Worm (Caenorhabditis elegans) whole organism, L4 larva: ENCODE results near the gene B0303.16.
A peak's percentile ranks its signal among the peaks of the same experiment; 100 is the strongest.

Experiments
- D1046.2 ChIP-seq: fragments of 200-800 bp; sonication (Bioruptor generic); IDR thresholded peaks from 2 replicates; pipeline ENCODE4 v1.3.6; 2022; ENCODE audit warnings: missing genetic modification characterization, missing compliant biosample characterization
- F26F4.8 ChIP-seq: fragments of 200-800 bp; sonication (Bioruptor generic); conservative IDR thresholded peaks from 2 replicates; pipeline ENCODE4 v1.3.6; 2022; ENCODE audit warnings: missing genetic modification characterization, missing compliant biosample characterization
- F44E2.7 ChIP-seq: fragments of 200-800 bp; sonication (Bioruptor generic); IDR thresholded peaks from 2 replicates; pipeline ENCODE4 v2.1.2; 2022; ENCODE audit warnings: missing genetic modification characterization, missing compliant biosample characterization
- F49E8.2 ChIP-seq: sonication (generic microtip); optimal IDR thresholded peaks from 2 replicates; lab custom pipeline; 2016; ENCODE audit warnings: missing compliant biosample characterization, mild to moderate bottlenecking, missing genetic modification characterization, borderline replicate concordance
- Y105C5A.15 ChIP-seq: fragments of 200-800 bp; sonication (Bioruptor generic); IDR thresholded peaks from 2 replicates; pipeline ENCODE4 v1.3.6; 2022; ENCODE audit warnings: missing genetic modification characterization, missing compliant biosample characterization
- Y48G9A.11 ChIP-seq: fragments of 200-800 bp; sonication (Bioruptor generic); IDR thresholded peaks from 2 replicates; pipeline ENCODE4 v1.3.6; 2022; ENCODE audit warnings: missing genetic modification reagents, missing genetic modification characterization, missing compliant biosample characterization
- Y75B8A.6 ChIP-seq: fragments of 200-800 bp; sonication (Bioruptor generic); IDR thresholded peaks from 2 replicates; pipeline ENCODE4 v1.3.6; 2022; ENCODE audit warnings: missing genetic modification reagents, missing genetic modification characterization, missing compliant biosample characterization
- ZK337.2 ChIP-seq: fragments of 200-800 bp; sonication (Bioruptor generic); IDR thresholded peaks from 2 replicates; pipeline ENCODE4 v1.3.6; 2022; ENCODE audit warnings: missing genetic modification reagents, missing genetic modification characterization, missing compliant biosample characterization
- aha-1 ChIP-seq: fragments of 150-350 bp; peaks from one replicate; lab custom pipeline; 2014; ENCODE audit warnings: missing biosample characterization, missing genetic modification characterization
- ama-1 ChIP-seq: fragments of 150-350 bp; optimal IDR thresholded peaks from 2 replicates; lab custom pipeline; 2014; ENCODE audit warnings: inconsistent platforms, mixed read lengths
- ceh-20 ChIP-seq: fragments of 200-800 bp; sonication (Bioruptor generic); IDR thresholded peaks from 2 replicates; pipeline ENCODE4 v1.3.6; 2022; ENCODE audit warnings: missing genetic modification reagents, missing genetic modification characterization, missing compliant biosample characterization
- ceh-62 ChIP-seq: sonication (generic microtip); optimal IDR thresholded peaks from 2 replicates; lab custom pipeline; 2017; ENCODE audit warnings: missing biosample characterization, missing genetic modification characterization
- ces-1 ChIP-seq: fragments of 150-350 bp; sonication (generic microtip); optimal IDR thresholded peaks from 4 replicates; lab custom pipeline; 2014; ENCODE audit warnings: missing biosample characterization, missing genetic modification reagents, missing genetic modification characterization
- ctbp-1 ChIP-seq: fragments of 200-800 bp; sonication (Bioruptor generic); IDR thresholded peaks from 2 replicates; pipeline ENCODE4 v1.3.6; 2022; ENCODE audit warnings: missing genetic modification reagents, missing genetic modification characterization, missing compliant biosample characterization
- daf-12 ChIP-seq: fragments of 150-350 bp; optimal IDR thresholded peaks from 2 replicates; lab custom pipeline; 2014; ENCODE audit warnings: missing biosample characterization, missing genetic modification reagents, missing genetic modification characterization
- dmd-9 ChIP-seq: fragments of 200-800 bp; sonication (Bioruptor generic); IDR thresholded peaks from 2 replicates; pipeline ENCODE4 v1.3.6; 2022; ENCODE audit warnings: missing genetic modification reagents, missing genetic modification characterization, missing compliant biosample characterization
- duxl-1 ChIP-seq: sonication (generic microtip); optimal IDR thresholded peaks from 2 replicates; lab custom pipeline; 2016; ENCODE audit warnings: mild to moderate bottlenecking, missing genetic modification characterization, moderate library complexity, missing compliant biosample characterization; ENCODE audit not compliant: poor library complexity
- dve-1 ChIP-seq: sonication (generic microtip); optimal IDR thresholded peaks from 2 replicates; lab custom pipeline; 2017; ENCODE audit warnings: antibody characterized with exemption, mild to moderate bottlenecking, missing genetic modification characterization, missing compliant biosample characterization; ENCODE audit not compliant: insufficient read depth
- egl-43 ChIP-seq: fragments of 200-800 bp; sonication (Bioruptor generic); IDR thresholded peaks from 2 replicates; pipeline ENCODE4 v1.3.6; 2022; ENCODE audit warnings: missing genetic modification reagents, missing genetic modification characterization, missing compliant biosample characterization
- fkh-10 ChIP-seq: fragments of 150-350 bp; optimal IDR thresholded peaks from 2 replicates; lab custom pipeline; 2014; ENCODE audit warnings: missing biosample characterization, missing genetic modification reagents, missing genetic modification characterization
- hif-1 ChIP-seq, 2 experiments: sonication (generic microtip); optimal IDR thresholded peaks; 2 replicates each; lab custom pipeline; 2016 to 2017; ENCODE audit warnings: missing compliant biosample characterization in 2 of 2, missing genetic modification characterization in 2 of 2, missing genetic modification reagents in 2 of 2, missing genotype in 2 of 2, mild to moderate bottlenecking in 1 of 2
- hlh-11 ChIP-seq: fragments of 200-800 bp; sonication (Bioruptor generic); optimal IDR thresholded peaks from 2 replicates; lab custom pipeline; 2018; ENCODE audit warnings: mild to moderate bottlenecking, missing genetic modification characterization, missing compliant biosample characterization
- hlh-30 ChIP-seq: sonication (generic microtip); optimal IDR thresholded peaks from 2 replicates; lab custom pipeline; 2017; ENCODE audit warnings: antibody characterized with exemption, mild to moderate bottlenecking, missing genetic modification characterization, missing compliant biosample characterization; ENCODE audit not compliant: insufficient read depth
- jun-1 ChIP-seq: fragments of 150-350 bp; optimal IDR thresholded peaks from 2 replicates; lab custom pipeline; 2014; ENCODE audit warnings: missing biosample characterization, missing genetic modification reagents, missing genetic modification characterization
- lin-1 ChIP-seq: fragments of 200-800 bp; sonication (Bioruptor generic); IDR thresholded peaks from 2 replicates; pipeline ENCODE4 v1.3.6; 2022; ENCODE audit warnings: missing genetic modification reagents, missing genetic modification characterization, missing compliant biosample characterization
- lin-38 ChIP-seq: fragments of 200-800 bp; sonication (Bioruptor generic); IDR thresholded peaks from 2 replicates; pipeline ENCODE4 v1.3.6; 2022; ENCODE audit warnings: missing genetic modification reagents, missing genetic modification characterization, missing compliant biosample characterization
- lin-39 ChIP-seq: fragments of 150-350 bp; optimal IDR thresholded peaks from 2 replicates; lab custom pipeline; 2014; ENCODE audit warnings: missing biosample characterization, missing genetic modification reagents, missing genetic modification characterization
- lir-3 ChIP-seq: sonication (generic microtip); optimal IDR thresholded peaks from 2 replicates; lab custom pipeline; 2016; ENCODE audit warnings: mild to moderate bottlenecking, missing genetic modification characterization, missing compliant biosample characterization
- madf-5 ChIP-seq, 2 experiments: fragments of 200-800 bp; sonication (Bioruptor generic); IDR thresholded peaks; 2 replicates each; pipeline ENCODE4 v1.3.6; 2022; ENCODE audit warnings: missing compliant biosample characterization in 2 of 2, missing genetic modification characterization in 2 of 2
- mxl-2 ChIP-seq: fragments of 200-800 bp; sonication (Bioruptor generic); conservative IDR thresholded peaks from 2 replicates; pipeline ENCODE4 v1.3.6; 2022; ENCODE audit warnings: missing genetic modification reagents, missing genetic modification characterization, missing compliant biosample characterization
- mxl-3 ChIP-seq: fragments of 200-800 bp; sonication (Bioruptor generic); optimal IDR thresholded peaks from 2 replicates; lab custom pipeline; 2018; ENCODE audit warnings: mild to moderate bottlenecking, missing genetic modification characterization, missing compliant biosample characterization
- nhr-10 ChIP-seq: fragments of 150-350 bp; optimal IDR thresholded peaks from 2 replicates; lab custom pipeline; 2014; ENCODE audit warnings: missing biosample characterization, missing genetic modification characterization
- nhr-25 ChIP-seq: sonication (generic microtip); optimal IDR thresholded peaks from 2 replicates; lab custom pipeline; 2017; ENCODE audit warnings: missing genetic modification characterization, mild to moderate bottlenecking, missing compliant biosample characterization, antibody characterized with exemption, moderate library complexity, borderline replicate concordance; ENCODE audit not compliant: insufficient read depth
- nhr-28 ChIP-seq: fragments of 150-350 bp; optimal IDR thresholded peaks from 2 replicates; lab custom pipeline; 2014; ENCODE audit warnings: missing biosample characterization, missing genetic modification characterization
- nhr-41 ChIP-seq: fragments of 200-800 bp; sonication (Bioruptor generic); IDR thresholded peaks from 2 replicates; pipeline ENCODE4 v1.3.6; 2022; ENCODE audit warnings: missing genetic modification reagents, missing genetic modification characterization, missing compliant biosample characterization
- nhr-42 ChIP-seq: fragments of 200-800 bp; sonication (Bioruptor generic); IDR thresholded peaks from 2 replicates; pipeline ENCODE4 v1.3.6; 2022; ENCODE audit warnings: missing genetic modification characterization, missing compliant biosample characterization
- nhr-77 ChIP-seq: fragments of 150-350 bp; optimal IDR thresholded peaks from 2 replicates; lab custom pipeline; 2014; ENCODE audit warnings: missing biosample characterization, missing genetic modification characterization
- php-3 ChIP-seq: fragments of 200-800 bp; sonication (Bioruptor generic); IDR thresholded peaks from 2 replicates; pipeline ENCODE4 v1.3.6; 2022; ENCODE audit warnings: missing genetic modification reagents, missing genetic modification characterization, missing compliant biosample characterization
- saeg-2 ChIP-seq: fragments of 200-800 bp; sonication (Bioruptor generic); IDR thresholded peaks from 2 replicates; pipeline ENCODE4 v1.3.6; 2022; ENCODE audit warnings: missing genetic modification reagents, missing genetic modification characterization, missing compliant biosample characterization
- skn-1 ChIP-seq: fragments of 150-350 bp; optimal IDR thresholded peaks from 2 replicates; lab custom pipeline; 2014; ENCODE audit warnings: missing biosample characterization, missing genetic modification characterization
- snpc-1.2 ChIP-seq: fragments of 200-800 bp; sonication (Bioruptor generic); IDR thresholded peaks from 2 replicates; pipeline ENCODE4 v1.3.6; 2022; ENCODE audit warnings: missing genetic modification reagents, missing genetic modification characterization, missing compliant biosample characterization
- snpc-4 ChIP-seq: fragments of 150-350 bp; optimal IDR thresholded peaks from 2 replicates; lab custom pipeline; 2014; ENCODE audit warnings: missing biosample characterization, missing genetic modification characterization
- spr-1 ChIP-seq: sonication (generic microtip); optimal IDR thresholded peaks from 2 replicates; lab custom pipeline; 2016; ENCODE audit warnings: mild to moderate bottlenecking, missing genetic modification characterization, missing compliant biosample characterization
- tag-97 ChIP-seq: fragments of 200-800 bp; sonication (Bioruptor generic); IDR thresholded peaks from 2 replicates; pipeline ENCODE4 v1.3.6; 2022; ENCODE audit warnings: missing genetic modification characterization, missing compliant biosample characterization
- tra-1 ChIP-seq: fragments of 200-800 bp; sonication (Bioruptor generic); IDR thresholded peaks from 2 replicates; pipeline ENCODE4 v1.3.6; 2022; ENCODE audit warnings: missing genetic modification reagents, missing genetic modification characterization, missing compliant biosample characterization
- unc-130 ChIP-seq: sonication (generic microtip); optimal IDR thresholded peaks from 2 replicates; lab custom pipeline; 2016; ENCODE audit warnings: missing genetic modification reagents, missing genetic modification characterization, missing compliant biosample characterization
- ztf-7 ChIP-seq: fragments of 150-350 bp; optimal IDR thresholded peaks from 2 replicates; lab custom pipeline; 2014; ENCODE audit warnings: missing biosample characterization, missing genetic modification characterization

Gene B0303.16

ce11 chrIII:8656957-8657356 is 47.9 kb upstream of the B0303.16 start (continued):
- no peak for TF ChIP-seq fkh-10 (GFP tag; lab: Kevin White, UChicago)
- TF ChIP-seq hlh-11 (tag; lab: Kevin White, UChicago): peak; percentile 87
- TF ChIP-seq php-3 (GFP tag; lab: Robert Waterston, UW): peak; percentile 77
- peak; percentile 33 for TF ChIP-seq mxl-3 (GFP tag; lab: Kevin White, UChicago)
- TF ChIP-seq hif-1 (tag; optimal IDR thresholded peaks at IDR 0.05; lab: Kevin White, UChicago): no peak
- no peak for TF ChIP-seq jun-1 (tag; lab: Kevin White, UChicago)
- no peak for TF ChIP-seq Y48G9A.11 (GFP tag; lab: Robert Waterston, UW)
- no peak for TF ChIP-seq ztf-7
- TF ChIP-seq nhr-77 (tag; lab: Kevin White, UChicago): peak; percentile 65
- TF ChIP-seq saeg-2 (GFP tag; lab: Robert Waterston, UW): no peak
- TF ChIP-seq dve-1 (tag; lab: Kevin White, UChicago): peak; percentile 94
- TF ChIP-seq tra-1 (GFP tag; lab: Robert Waterston, UW): 0 out of 2 replicates have a peak, but pooled peaks have one; percentile 41
- no peak for TF ChIP-seq duxl-1 (tag; lab: Kevin White, UChicago)
- peak; percentile 87 for TF ChIP-seq mxl-2
- no peak for TF ChIP-seq lin-38 (GFP tag; lab: Robert Waterston, UW)
- TF ChIP-seq lin-39 (tag; lab: Kevin White, UChicago): no peak
- TF ChIP-seq Y75B8A.6 (GFP tag; lab: Robert Waterston, UW): no peak
- no peak for TF ChIP-seq egl-43
- no peak for TF ChIP-seq spr-1 (tag; lab: Kevin White, UChicago)
- TF ChIP-seq unc-130: no peak
- TF ChIP-seq ceh-20 (GFP tag; lab: Robert Waterston, UW): peak; percentile 56; the same call in 1 of the 2 replicates
- no peak for TF ChIP-seq ZK337.2 (GFP tag; lab: Robert Waterston, UW)
- no peak for TF ChIP-seq nhr-41 (GFP tag; lab: Robert Waterston, UW)
- no peak for TF ChIP-seq dmd-9
- no peak for TF ChIP-seq D1046.2 (GFP tag; lab: Robert Waterston, UW)
- no peak for TF ChIP-seq snpc-1.2 (GFP tag; lab: Robert Waterston, UW)
- TF ChIP-seq nhr-42 (GFP tag; lab: Robert Waterston, UW): no peak
- no peak for TF ChIP-seq ctbp-1
- no peak for TF ChIP-seq nhr-25 (tag; lab: Kevin White, UChicago)
- no peak for TF ChIP-seq daf-12 (tag; lab: Kevin White, UChicago)
- TF ChIP-seq ama-1 (lab: Kevin White, UChicago): no peak

ce11 chrIII:8657676-8658366 is 47.0 kb upstream of the B0303.16 start:
- TF ChIP-seq php-3 (GFP tag; lab: Robert Waterston, UW) (no peak), tag-97 (GFP tag; lab: Robert Waterston, UW) (no peak), nhr-10 (tag; lab: Kevin White, UChicago) (no peak), aha-1 (tag; lab: Kevin White, UChicago) (peak; percentile 97), lir-3 (tag; lab: Kevin White, UChicago) (no peak)

- TF ChIP-seq F26F4.8 (GFP tag; lab: Robert Waterston, UW): no peak
- no peak for TF ChIP-seq snpc-4 (tag; lab: Kevin White, UChicago)
- TF ChIP-seq skn-1 (tag; lab: Kevin White, UChicago): peak; percentile 53
- TF ChIP-seq duxl-1 (tag; lab: Kevin White, UChicago): no peak
- TF ChIP-seq F49E8.2: no peak
- TF ChIP-seq spr-1 (tag; lab: Kevin White, UChicago): peak; percentile 72
- peak; percentile 96 for TF ChIP-seq hlh-30 (tag; lab: Kevin White, UChicago)
- TF ChIP-seq Y48G9A.11 (GFP tag; lab: Robert Waterston, UW): no peak
- no peak for TF ChIP-seq Y105C5A.15 (GFP tag; lab: Robert Waterston, UW)
- TF ChIP-seq madf-5 (GFP tag; IDR thresholded peaks at IDR 0.05; lab: Robert Waterston, UW): no peak
- peak; percentile 89 for TF ChIP-seq nhr-28 (tag; lab: Kevin White, UChicago)
- TF ChIP-seq nhr-42 (GFP tag; lab: Robert Waterston, UW): peak; percentile 60; the same call in 1 of the 2 replicates
- TF ChIP-seq ceh-62 (tag; lab: Kevin White, UChicago): no peak
- peak; percentile 89 for TF ChIP-seq lin-1
- peak; percentile 72 for TF ChIP-seq nhr-25 (tag; lab: Kevin White, UChicago)
- no peak for TF ChIP-seq F44E2.7 (GFP tag; lab: Robert Waterston, UW)
- peak; percentile 79 for TF ChIP-seq ama-1 (lab: Kevin White, UChicago)
- no peak for TF ChIP-seq ces-1
These were observed 46.5 kb upstream of the B0303.16 start for ce11 chrIII:8658367-8658761.
